Fruit fly (Drosophila melanogaster) whole organism, prepupa: ENCODE results near the gene Sgs5bis.

Source experiments
- OdsH ChIP-seq: fragments of 200-800 bp; sonication (Bioruptor generic); optimal IDR thresholded peaks from 3 replicates; lab custom pipeline; 2016; ENCODE audit warnings: missing biosample characterization, missing genetic modification characterization
- Sox15 ChIP-seq: fragments of 200-800 bp; sonication (Bioruptor generic); optimal IDR thresholded peaks from 3 replicates; lab custom pipeline; 2016; ENCODE audit warnings: missing biosample characterization, missing genetic modification characterization
- acj6 ChIP-seq: fragments of 200-800 bp; sonication (Bioruptor generic); optimal IDR thresholded peaks from 3 replicates; lab custom pipeline; 2016; ENCODE audit warnings: missing biosample characterization, missing genetic modification characterization
- dac ChIP-seq: fragments of 200-800 bp; sonication (Bioruptor generic); optimal IDR thresholded peaks from 2 replicates; lab custom pipeline; 2017; ENCODE audit warnings: missing biosample characterization, mild to moderate bottlenecking, missing genetic modification characterization
- vri ChIP-seq: fragments of 200-800 bp; sonication (Bioruptor generic); optimal IDR thresholded peaks from 3 replicates; lab custom pipeline; 2016; ENCODE audit warnings: missing biosample characterization, mild to moderate bottlenecking, missing genetic modification characterization

DNA sequence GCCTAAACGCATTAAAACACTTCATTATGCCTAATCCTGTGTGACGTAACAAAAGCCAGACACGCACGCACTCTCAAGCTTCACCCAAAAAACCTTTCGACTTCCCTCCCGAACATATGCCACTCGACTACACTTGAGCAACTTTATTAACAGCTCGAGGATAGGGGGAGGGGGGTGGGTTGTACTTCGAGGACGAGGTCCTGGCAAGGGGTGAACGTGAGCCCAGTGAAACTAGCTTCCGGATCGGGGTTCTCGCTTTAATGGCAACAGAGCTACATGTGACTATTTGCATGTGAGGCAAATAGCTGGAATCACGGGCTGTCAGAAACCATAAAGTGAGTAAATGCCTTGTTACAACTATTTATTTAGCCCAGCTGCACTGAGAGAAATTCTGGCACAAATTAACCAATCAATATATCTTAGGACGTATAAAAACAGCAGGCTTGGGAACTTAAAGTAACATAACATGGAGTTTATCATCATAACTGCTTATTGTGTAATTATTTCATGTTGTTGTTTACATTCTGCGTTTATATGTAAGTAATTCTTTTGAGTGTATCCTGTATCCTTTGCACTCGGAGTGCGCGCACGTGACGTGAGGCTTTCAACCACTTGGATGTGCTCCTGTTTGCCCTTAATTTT, 43.2 kb upstream of the Sgs5bis start:
- TF ChIP-seq Sox15 (GFP tag; lab: Kevin White, UChicago): no peak
- TF ChIP-seq OdsH (GFP tag; lab: Kevin White, UChicago): no peak
- TF ChIP-seq acj6 (GFP tag; lab: Kevin White, UChicago): no peak
- TF ChIP-seq dac (GFP tag; lab: Kevin White, UChicago): no peak
- TF ChIP-seq vri (GFP tag; lab: Kevin White, UChicago): no peak
